Fruit fly (Drosophila melanogaster) whole organism, prepupa: ENCODE data around the gene p-cup.
A peak's percentile ranks its signal among the peaks of the same experiment; 100 is the strongest.

Experiments
- Blimp-1 ChIP-seq: fragments of 200-800 bp; sonication (Bioruptor generic); optimal IDR thresholded peaks from 3 replicates; lab custom pipeline; 2017; ENCODE audit warnings: missing biosample characterization, missing genetic modification characterization, mild to moderate bottlenecking, moderate library complexity, missing genetic modification reagents
- CG10631 ChIP-seq: fragments of 200-800 bp; sonication (Bioruptor generic); optimal IDR thresholded peaks from 2 replicates; lab custom pipeline; 2016; ENCODE audit warnings: missing biosample characterization, missing genetic modification characterization
- CG11762 ChIP-seq: fragments of 200-800 bp; sonication (Bioruptor generic); optimal IDR thresholded peaks from 3 replicates; lab custom pipeline; 2016; ENCODE audit warnings: missing biosample characterization, missing genetic modification characterization; ENCODE audit not compliant: insufficient read depth
- CG11902 ChIP-seq: fragments of 200-800 bp; sonication (Bioruptor generic); optimal IDR thresholded peaks from 3 replicates; lab custom pipeline; 2016; ENCODE audit warnings: missing biosample characterization, missing genetic modification characterization
- CG16779 ChIP-seq: fragments of 200-800 bp; sonication (Bioruptor generic); optimal IDR thresholded peaks from 3 replicates; lab custom pipeline; 2017; ENCODE audit warnings: missing biosample characterization, mild to moderate bottlenecking, missing genetic modification characterization
- CG3032 ChIP-seq: fragments of 200-800 bp; optimal IDR thresholded peaks from 2 replicates; lab custom pipeline; 2019; ENCODE audit warnings: missing biosample characterization, mild to moderate bottlenecking, missing genetic modification characterization, moderate library complexity
- CG31627 ChIP-seq: fragments of 200-800 bp; sonication (Bioruptor generic); optimal IDR thresholded peaks from 3 replicates; lab custom pipeline; 2016; ENCODE audit warnings: missing biosample characterization, missing genetic modification characterization
- CG32006 ChIP-seq: fragments of 200-800 bp; sonication (Bioruptor generic); optimal IDR thresholded peaks from 3 replicates; lab custom pipeline; 2017; ENCODE audit warnings: missing biosample characterization, mild to moderate bottlenecking, missing genetic modification characterization
- CG34406 ChIP-seq: fragments of 200-800 bp; sonication (Bioruptor generic); optimal IDR thresholded peaks from 3 replicates; lab custom pipeline; 2016; ENCODE audit warnings: missing biosample characterization, missing genetic modification characterization
- CG3919 ChIP-seq: fragments of 200-800 bp; sonication (Bioruptor generic); optimal IDR thresholded peaks from 3 replicates; lab custom pipeline; 2016; ENCODE audit warnings: missing biosample characterization, missing genetic modification characterization
- CG4318 ChIP-seq: fragments of 200-800 bp; sonication (Bioruptor generic); optimal IDR thresholded peaks from 3 replicates; lab custom pipeline; 2017; ENCODE audit warnings: missing biosample characterization, mild to moderate bottlenecking, missing genetic modification characterization
- CG6163 ChIP-seq: fragments of 200-800 bp; sonication (Bioruptor generic); IDR thresholded peaks from 3 replicates; pipeline ENCODE4 v1.3.6; 2022; ENCODE audit warnings: missing biosample characterization, missing genetic modification characterization
- CG6276 ChIP-seq: fragments of 200-800 bp; sonication (Bioruptor generic); optimal IDR thresholded peaks from 2 replicates; lab custom pipeline; 2017; ENCODE audit warnings: missing biosample characterization, mild to moderate bottlenecking, missing genetic modification characterization
- CG6808 ChIP-seq: fragments of 200-800 bp; sonication (Bioruptor generic); optimal IDR thresholded peaks from 3 replicates; lab custom pipeline; 2017; ENCODE audit warnings: missing biosample characterization, missing genetic modification characterization, mild to moderate bottlenecking, moderate library complexity, missing genetic modification reagents
- CG7368 ChIP-seq: fragments of 200-800 bp; sonication (Bioruptor generic); optimal IDR thresholded peaks from 3 replicates; lab custom pipeline; 2016; ENCODE audit warnings: missing biosample characterization, missing genetic modification characterization
- CG8119 ChIP-seq: fragments of 200-800 bp; sonication (Bioruptor generic); IDR thresholded peaks from 3 replicates; pipeline ENCODE4 v1.3.6; 2022; ENCODE audit warnings: missing biosample characterization, missing genetic modification characterization
- CG8319 ChIP-seq: fragments of 200-800 bp; sonication (Bioruptor generic); optimal IDR thresholded peaks from 3 replicates; lab custom pipeline; 2016; ENCODE audit warnings: missing biosample characterization, missing genetic modification characterization
- CG8632 ChIP-seq: fragments of 200-800 bp; sonication (Bioruptor generic); optimal IDR thresholded peaks from 3 replicates; lab custom pipeline; 2016; ENCODE audit warnings: missing biosample characterization, missing genetic modification characterization
- CG9139 ChIP-seq: fragments of 200-800 bp; sonication (Bioruptor generic); optimal IDR thresholded peaks from 3 replicates; lab custom pipeline; 2017; ENCODE audit warnings: missing biosample characterization, mild to moderate bottlenecking, missing genetic modification characterization
- Eip75B ChIP-seq: fragments of 200-800 bp; sonication (Bioruptor generic); optimal IDR thresholded peaks from 3 replicates; lab custom pipeline; 2016; ENCODE audit warnings: missing biosample characterization, missing genetic modification characterization
- Ets21C ChIP-seq: fragments of 200-800 bp; sonication (Bioruptor generic); optimal IDR thresholded peaks from 3 replicates; lab custom pipeline; 2016; ENCODE audit warnings: missing biosample characterization, missing genetic modification characterization
- Ets96B ChIP-seq: fragments of 200-800 bp; optimal IDR thresholded peaks from 2 replicates; lab custom pipeline; 2019; ENCODE audit warnings: missing biosample characterization, mild to moderate bottlenecking, missing genetic modification characterization, moderate library complexity
- Hr38 ChIP-seq: sonication (Bioruptor generic); optimal IDR thresholded peaks from 2 replicates; lab custom pipeline; 2016; ENCODE audit warnings: missing biosample characterization, missing genetic modification characterization
- Lpt ChIP-seq: fragments of 200-800 bp; sonication (Bioruptor generic); optimal IDR thresholded peaks from 3 replicates; lab custom pipeline; 2016; ENCODE audit warnings: missing biosample characterization, missing genetic modification characterization
- OdsH ChIP-seq: fragments of 200-800 bp; sonication (Bioruptor generic); optimal IDR thresholded peaks from 3 replicates; lab custom pipeline; 2016; ENCODE audit warnings: missing biosample characterization, missing genetic modification characterization
- Sox102F ChIP-seq: fragments of 200-800 bp; sonication (Bioruptor generic); optimal IDR thresholded peaks from 2 replicates; lab custom pipeline; 2016; ENCODE audit warnings: missing biosample characterization, mild to moderate bottlenecking, missing genetic modification characterization
- achi ChIP-seq: fragments of 200-800 bp; sonication (Bioruptor generic); optimal IDR thresholded peaks from 3 replicates; lab custom pipeline; 2016; ENCODE audit warnings: missing biosample characterization, missing genetic modification characterization
- acj6 ChIP-seq: fragments of 200-800 bp; sonication (Bioruptor generic); optimal IDR thresholded peaks from 3 replicates; lab custom pipeline; 2016; ENCODE audit warnings: missing biosample characterization, missing genetic modification characterization
- cyc ChIP-seq: fragments of 200-800 bp; sonication (Bioruptor generic); optimal IDR thresholded peaks from 3 replicates; lab custom pipeline; 2016; ENCODE audit warnings: missing biosample characterization, missing genetic modification characterization
- dac ChIP-seq: fragments of 200-800 bp; sonication (Bioruptor generic); optimal IDR thresholded peaks from 2 replicates; lab custom pipeline; 2017; ENCODE audit warnings: missing biosample characterization, mild to moderate bottlenecking, missing genetic modification characterization
- dsx ChIP-seq: fragments of 200-800 bp; optimal IDR thresholded peaks from 3 replicates; lab custom pipeline; 2019; ENCODE audit warnings: missing biosample characterization, mild to moderate bottlenecking, missing genetic modification characterization, moderate library complexity; ENCODE audit not compliant: poor library complexity, severe bottlenecking
- esn ChIP-seq: fragments of 200-800 bp; sonication (Bioruptor generic); optimal IDR thresholded peaks from 2 replicates; lab custom pipeline; 2016; ENCODE audit warnings: missing biosample characterization, mild to moderate bottlenecking, missing genetic modification characterization, moderate library complexity
- fkh ChIP-seq: fragments of 200-800 bp; sonication (Bioruptor generic); optimal IDR thresholded peaks from 3 replicates; lab custom pipeline; 2017; ENCODE audit warnings: missing biosample characterization, mild to moderate bottlenecking, missing genetic modification characterization, moderate library complexity
- net ChIP-seq: fragments of 200-800 bp; sonication (Bioruptor generic); optimal IDR thresholded peaks from 3 replicates; lab custom pipeline; 2016; ENCODE audit warnings: missing biosample characterization, missing genetic modification characterization
- spab ChIP-seq: fragments of 200-800 bp; sonication (Bioruptor generic); optimal IDR thresholded peaks from 2 replicates; lab custom pipeline; 2017; ENCODE audit warnings: missing biosample characterization, mild to moderate bottlenecking, missing genetic modification characterization, missing genetic modification reagents
- ss ChIP-seq, 2 experiments: fragments of 200-800 bp; sonication (Bioruptor generic); optimal IDR thresholded peaks; 2 replicates in 1 of 2; 3 replicates in 1 of 2; lab custom pipeline; 2017 to 2018; ENCODE audit warnings: mild to moderate bottlenecking in 2 of 2, missing biosample characterization in 2 of 2, missing genetic modification characterization in 2 of 2, moderate library complexity in 1 of 2
- svp ChIP-seq: fragments of 200-800 bp; sonication (Bioruptor generic); peaks from one replicate; lab custom pipeline; 2016; ENCODE audit warnings: missing biosample characterization, missing genetic modification characterization

p-cup gene

DNA sequence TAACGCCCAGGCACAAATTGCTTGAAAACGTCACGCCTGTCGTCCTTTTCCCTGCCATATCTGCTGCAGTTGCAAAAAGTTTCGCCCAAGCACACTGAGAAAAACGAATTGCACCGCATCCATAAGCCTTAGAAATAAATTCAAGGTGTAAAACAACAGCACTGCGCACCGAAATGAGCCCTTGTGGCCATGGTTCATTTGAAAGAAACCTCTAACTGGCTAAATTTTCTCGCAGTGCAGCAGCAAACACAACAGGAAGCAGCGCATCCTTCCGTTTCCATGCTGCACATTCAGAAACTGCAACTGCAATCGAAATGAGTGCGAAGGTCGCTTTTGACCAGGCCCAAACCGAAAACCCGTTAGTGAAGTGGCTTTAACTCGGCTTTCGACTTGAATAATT is 24.2 kb downstream of the p-cup start (continued):
- TF ChIP-seq CG8319 (GFP tag; lab: Kevin White, UChicago) (peak; percentile 11), spab (GFP tag; lab: Kevin White, UChicago) (no peak), Ets96B (no peak), net (no peak), CG6276 (GFP tag; lab: Kevin White, UChicago) (no peak), achi (no peak), OdsH (GFP tag; lab: Kevin White, UChicago) (peak; percentile 28), CG16779 (tag; lab: Kevin White, UChicago) (no peak), dsx (GFP tag; lab: Kevin White, UChicago) (no peak), CG8119 (GFP tag; lab: Robert Waterston, UW) (no peak), Ets21C (GFP tag; lab: Kevin White, UChicago) (no peak), CG3032 (tag; lab: Kevin White, UChicago) (no peak), Lpt (GFP tag; lab: Kevin White, UChicago) (no peak), Blimp-1 (GFP tag; lab: Kevin White, UChicago) (no peak), CG6163 (GFP tag; lab: Robert Waterston, UW) (peak; percentile 66; the same call in 2 of the 3 replicates), svp (GFP tag; lab: Kevin White, UChicago) (no peak), CG9139 (GFP tag; lab: Kevin White, UChicago) (no peak), CG32006 (GFP tag; lab: Kevin White, UChicago) (peak; percentile 22), Hr38 (GFP tag; lab: Kevin White, UChicago) (no peak), dac (GFP tag; lab: Kevin White, UChicago) (no peak)
- TF ChIP-seq, all 60 proteins: peak for 19

DNA sequence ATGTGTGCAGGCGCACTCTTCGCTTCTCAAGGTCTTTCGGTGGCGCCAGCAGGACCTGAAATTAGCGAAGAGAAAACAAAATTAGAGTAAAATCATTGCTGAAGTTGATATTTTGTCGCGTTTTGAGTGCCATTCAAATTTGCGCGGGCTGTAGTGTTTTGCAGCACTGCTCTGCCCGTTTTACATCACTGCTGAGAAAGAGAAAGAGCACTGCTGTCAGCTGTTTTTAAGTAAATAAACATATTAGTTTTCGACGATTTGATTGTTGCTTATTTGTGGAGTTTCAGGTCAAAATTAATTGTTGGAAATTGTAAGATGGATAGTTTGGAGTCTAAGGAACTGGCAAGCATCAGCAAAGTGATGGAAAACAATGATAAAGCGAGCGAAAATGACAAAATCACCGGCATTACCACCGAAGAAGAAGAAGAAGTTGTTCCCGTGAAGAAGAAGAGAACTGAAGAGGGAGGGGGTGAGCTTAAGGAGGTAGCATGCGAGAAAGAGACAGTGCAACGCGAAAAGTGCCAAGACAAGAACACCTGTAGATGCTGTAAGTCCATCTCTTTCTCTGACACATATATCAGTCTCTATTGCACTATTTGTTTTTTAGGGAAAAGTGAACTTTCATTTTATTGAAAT is 25.1 kb downstream of the p-cup start, which contains the start of gene ENGase:
Gene ENGase (plus strand): TSS at position 282 of the 636 bp plus-strand sequence.
- TF ChIP-seq CG6163 (GFP tag; lab: Robert Waterston, UW) (no peak), CG6808 (peak; percentile 54), svp (GFP tag; lab: Kevin White, UChicago) (peak; percentile 51), CG3919 (GFP tag; lab: Kevin White, UChicago) (no peak), achi (peak; percentile 16), CG7368 (no peak), Eip75B (GFP tag; lab: Kevin White, UChicago) (no peak), fkh (GFP tag; lab: Kevin White, UChicago) (peak; percentile 97), CG3032 (tag; lab: Kevin White, UChicago) (no peak), Sox102F (GFP tag; lab: Kevin White, UChicago) (no peak), esn (GFP tag; lab: Kevin White, UChicago) (peak; percentile 2), Ets21C (GFP tag; lab: Kevin White, UChicago) (no peak), CG34406 (GFP tag; lab: Kevin White, UChicago) (no peak), cyc (no peak)
- TF ChIP-seq, all 60 proteins: peak for 5

DNA sequence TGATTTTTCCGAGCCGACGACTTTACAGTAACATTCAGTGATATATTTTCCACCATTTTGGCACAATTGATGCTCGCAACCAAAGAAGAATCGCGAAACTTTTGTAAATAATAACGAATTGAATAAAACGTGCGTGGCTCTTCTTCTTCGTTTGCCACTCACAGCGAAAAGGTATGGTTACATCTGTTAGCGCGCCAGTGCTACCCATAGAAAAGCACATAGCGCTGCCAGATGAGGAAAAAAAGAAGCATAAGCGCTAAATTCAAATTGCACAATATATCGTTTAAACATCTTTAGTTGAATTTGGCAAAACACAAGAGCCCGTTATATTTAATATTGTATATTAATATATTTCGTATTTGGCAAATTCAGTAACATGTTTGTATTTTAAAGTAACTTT is 26.6 kb downstream of the p-cup start, which contains the start of gene CG8611:
Gene CG8611 (minus strand): TSS at position 159 of the 400 bp plus-strand sequence.
- TF ChIP-seq CG31627 (no peak), CG8632 (GFP tag; lab: Kevin White, UChicago) (no peak), CG6163 (GFP tag; lab: Robert Waterston, UW) (no peak), CG4318 (GFP tag; lab: Kevin White, UChicago) (no peak), CG6808 (peak; percentile 100), CG8319 (GFP tag; lab: Kevin White, UChicago) (no peak)

DNA sequence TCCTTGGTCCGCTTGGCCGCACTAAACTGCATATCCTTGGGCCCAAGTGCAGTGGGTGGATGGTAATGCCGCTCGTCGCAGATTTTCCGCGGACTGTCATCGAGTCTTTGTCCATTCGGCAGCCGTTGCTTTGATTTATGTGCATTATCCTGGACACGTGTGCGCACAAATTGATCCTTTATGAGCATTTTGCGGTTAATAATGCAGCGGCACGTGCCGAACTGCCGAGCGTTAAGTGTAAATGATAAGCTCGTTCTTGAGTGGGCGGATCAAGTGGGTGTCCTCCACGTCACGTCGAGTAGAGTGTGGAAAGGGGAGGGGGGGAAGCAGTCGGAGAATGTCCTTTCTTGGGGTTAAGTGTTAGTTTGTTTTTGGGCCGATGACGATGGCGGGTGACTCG is 40.8 kb downstream of the p-cup start:
- TF ChIP-seq CG11762 (GFP tag; lab: Kevin White, UChicago) (no peak), CG4318 (GFP tag; lab: Kevin White, UChicago) (no peak), CG11902 (GFP tag; lab: Kevin White, UChicago) (no peak), OdsH (GFP tag; lab: Kevin White, UChicago) (no peak), CG16779 (tag; lab: Kevin White, UChicago) (no peak), CG10631 (GFP tag; lab: Kevin White, UChicago) (no peak), acj6 (GFP tag; lab: Kevin White, UChicago) (no peak), ss (GFP tag; optimal IDR thresholded peaks at IDR 0.05; lab: Kevin White, UChicago) (no peak)
